Comparison of ENCODE assay signal across 1 fruit fly cellular context in the genomic region with DNA sequence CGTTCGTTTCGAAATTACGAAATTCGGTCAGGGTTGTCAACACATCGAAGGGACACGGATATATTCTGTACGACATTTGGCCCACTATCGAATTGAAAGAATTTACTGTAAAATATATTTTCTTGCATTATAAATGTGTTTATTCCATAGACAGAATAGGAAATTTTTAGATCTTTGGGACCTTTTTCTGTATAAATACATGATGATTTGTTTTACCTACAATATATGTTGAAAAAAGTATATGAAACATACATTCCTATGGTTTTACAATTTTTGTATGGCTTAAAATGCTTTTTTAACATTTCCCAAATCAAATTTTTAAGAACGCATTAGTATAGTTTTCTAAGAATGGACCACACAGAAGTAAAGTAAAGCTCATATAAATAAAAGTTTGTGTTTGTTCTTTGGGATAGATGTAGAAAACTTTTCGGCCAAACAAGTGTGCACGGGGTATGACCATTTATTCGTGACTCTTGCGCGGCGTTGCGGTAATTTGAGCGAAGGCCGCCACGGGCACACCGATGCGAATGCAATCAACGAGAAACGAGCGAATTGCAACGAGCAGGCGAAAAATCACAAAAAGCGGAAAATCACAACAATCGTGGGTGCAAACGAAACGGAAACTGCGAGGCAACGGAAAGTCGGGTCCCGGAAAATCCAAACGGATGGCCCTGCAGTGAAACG.
TF ChIP-seq lines count a peak whose summit lies in the region.

A gene (minus strand): TSS at position 177 of the 684 bp plus-strand sequence.
A gene (minus strand): TSS at position 177 of the 684 bp plus-strand sequence.
A gene (plus strand): TSS at position 540 of the 684 bp plus-strand sequence.

TF ChIP-seq in whole organism, embryonic, 481 proteins besides CTCF, POLR2A, EP300 and RAD21 (continued from another document and continues in another):
- peak; percentile 18 for TF ChIP-seq tin (GFP tag; optimal IDR thresholded peaks at IDR 0.05; lab: Kevin White, UChicago)
- no peak for TF ChIP-seq pita (GFP tag; optimal IDR thresholded peaks at IDR 0.05; lab: Kevin White, UChicago)
- TF ChIP-seq dimm (GFP tag; IDR thresholded peaks at IDR 0.05; lab: Robert Waterston, UW): no peak
- TF ChIP-seq CG15479 (GFP tag; optimal IDR thresholded peaks at IDR 0.05; lab: Kevin White, UChicago): no peak
- no peak for TF ChIP-seq crc (GFP tag; optimal IDR thresholded peaks at IDR 0.05; lab: Kevin White, UChicago)
- TF ChIP-seq Atf6 (GFP tag; IDR thresholded peaks at IDR 0.05; lab: Robert Waterston, UW): no peak
- peak; percentile 24; the same call in 1 of the 2 replicates for TF ChIP-seq E2f2 (GFP tag; IDR thresholded peaks at IDR 0.05; lab: Robert Waterston, UW)
- no peak for TF ChIP-seq Hmx (GFP tag; optimal IDR thresholded peaks at IDR 0.05; lab: Kevin White, UChicago)
- TF ChIP-seq CG5953 (GFP tag; IDR thresholded peaks at IDR 0.05; lab: Robert Waterston, UW): no peak
- TF ChIP-seq gcm (GFP tag; optimal IDR thresholded peaks at IDR 0.05; lab: Kevin White, UChicago): no peak
- TF ChIP-seq Kr (GFP tag; optimal IDR thresholded peaks at IDR 0.05; lab: Kevin White, UChicago): no peak
- peak; percentile 70 for TF ChIP-seq CG12659 (GFP tag; optimal IDR thresholded peaks at IDR 0.05; lab: Kevin White, UChicago)
- TF ChIP-seq mam (GFP tag; optimal IDR thresholded peaks at IDR 0.05; lab: Kevin White, UChicago): peak; percentile 27
- peak; percentile 22 for TF ChIP-seq Dip3 (GFP tag; optimal IDR thresholded peaks at IDR 0.05; lab: Kevin White, UChicago)
- TF ChIP-seq CG9876 (GFP tag; optimal IDR thresholded peaks at IDR 0.05; lab: Kevin White, UChicago): no peak
- TF ChIP-seq nerfin-1 (tag; optimal IDR thresholded peaks at IDR 0.05; lab: Kevin White, UChicago): peak; percentile 2
- no peak for TF ChIP-seq hb (GFP tag; IDR thresholded peaks at IDR 0.05; lab: Robert Waterston, UW; ENCODE audit: partially characterized antibody)
- no peak for TF ChIP-seq CG43689 (GFP tag; IDR thresholded peaks at IDR 0.05; lab: Robert Waterston, UW)
- TF ChIP-seq Dad (GFP tag; optimal IDR thresholded peaks at IDR 0.05; lab: Kevin White, UChicago): no peak
- TF ChIP-seq Usf (GFP tag; optimal IDR thresholded peaks at IDR 0.05; lab: Kevin White, UChicago): no peak
- TF ChIP-seq Optix (GFP tag; IDR thresholded peaks at IDR 0.05; lab: Robert Waterston, UW): no peak
- no peak for TF ChIP-seq CG14441 (GFP tag; IDR thresholded peaks at IDR 0.05; lab: Robert Waterston, UW)
- no peak for TF ChIP-seq disco-r (GFP tag; optimal IDR thresholded peaks at IDR 0.05; lab: Kevin White, UChicago)
- TF ChIP-seq zen (tag; optimal IDR thresholded peaks at IDR 0.05; lab: Kevin White, UChicago): no peak
- no peak for TF ChIP-seq CG18599 (GFP tag; optimal IDR thresholded peaks at IDR 0.05; lab: Kevin White, UChicago)
- peak; percentile 22 for TF ChIP-seq pho (GFP tag; optimal IDR thresholded peaks at IDR 0.05; lab: Kevin White, UChicago)
- TF ChIP-seq yki (optimal IDR thresholded peaks at IDR 0.05; lab: Kevin White, UChicago): no peak
- TF ChIP-seq CG14050 (GFP tag; IDR thresholded peaks at IDR 0.05; lab: Robert Waterston, UW): no peak
- no peak for TF ChIP-seq CG2199 (GFP tag; IDR thresholded peaks at IDR 0.05; lab: Robert Waterston, UW)
- no peak for TF ChIP-seq tgo (GFP tag; IDR thresholded peaks at IDR 0.05; lab: Robert Waterston, UW)
- no peak for TF ChIP-seq D (optimal IDR thresholded peaks at IDR 0.05; lab: Kevin White, UChicago)
- no peak for TF ChIP-seq D (GFP tag; optimal IDR thresholded peaks at IDR 0.05; lab: Kevin White, UChicago)
- TF ChIP-seq Gsc (GFP tag; IDR thresholded peaks at IDR 0.05; lab: Robert Waterston, UW): no peak
- TF ChIP-seq Side (GFP tag; optimal IDR thresholded peaks at IDR 0.05; lab: Kevin White, UChicago): no peak
- TF ChIP-seq Dll (GFP tag; IDR thresholded peaks at IDR 0.05; lab: Robert Waterston, UW; ENCODE audit: partially characterized antibody): peak; percentile 38; the same call in 1 of the 4 replicates
- TF ChIP-seq dan (GFP tag; IDR thresholded peaks at IDR 0.05; lab: Robert Waterston, UW): no peak
- no peak for TF ChIP-seq nerfin-2 (GFP tag; IDR thresholded peaks at IDR 0.05; lab: Robert Waterston, UW; ENCODE audit: partially characterized antibody)
- peak; percentile 9 for TF ChIP-seq CG8924 (tag; optimal IDR thresholded peaks at IDR 0.05; lab: Kevin White, UChicago)
- TF ChIP-seq pfk (GFP tag; optimal IDR thresholded peaks at IDR 0.05; lab: Kevin White, UChicago): no peak
- TF ChIP-seq Rx (GFP tag; IDR thresholded peaks at IDR 0.05; lab: Robert Waterston, UW): no peak
- no peak for TF ChIP-seq insv (GFP tag; optimal IDR thresholded peaks at IDR 0.05; lab: Kevin White, UChicago)
- TF ChIP-seq CG12744 (GFP tag; optimal IDR thresholded peaks at IDR 0.05; lab: Kevin White, UChicago): no peak
- no peak for TF ChIP-seq chm (GFP tag; IDR thresholded peaks at IDR 0.05; lab: Robert Waterston, UW)
- peak; percentile 77 for TF ChIP-seq BEAF-32 (GFP tag; optimal IDR thresholded peaks at IDR 0.05; lab: Kevin White, UChicago)
- TF ChIP-seq caup (GFP tag; optimal IDR thresholded peaks at IDR 0.05; lab: Kevin White, UChicago; ENCODE audit: severe bottlenecking): no peak
- no peak for TF ChIP-seq prd (optimal IDR thresholded peaks at IDR 0.05; lab: Kevin White, UChicago)
- no peak for TF ChIP-seq prd (GFP tag; IDR thresholded peaks at IDR 0.05; lab: Robert Waterston, UW)
- no peak for TF ChIP-seq Trl (optimal IDR thresholded peaks at IDR 0.05; lab: Kevin White, UChicago)
- no peak for TF ChIP-seq Trl (GFP tag; optimal IDR thresholded peaks at IDR 0.05; lab: Kevin White, UChicago)
- no peak for TF ChIP-seq CG10462 (GFP tag; optimal IDR thresholded peaks at IDR 0.05; lab: Kevin White, UChicago)
- peak; percentile 56 for TF ChIP-seq slbo (GFP tag; IDR thresholded peaks at IDR 0.05; lab: Robert Waterston, UW)
- no peak for TF ChIP-seq HLH3B (GFP tag; IDR thresholded peaks at IDR 0.05; lab: Robert Waterston, UW)
- peak; percentile 77 for TF ChIP-seq rib (GFP tag; IDR thresholded peaks at IDR 0.05; lab: Robert Waterston, UW)
- TF ChIP-seq unc-4 (GFP tag; IDR thresholded peaks at IDR 0.05; lab: Robert Waterston, UW; ENCODE audit: partially characterized antibody): peak; percentile 37
- no peak for TF ChIP-seq Hmr (GFP tag; optimal IDR thresholded peaks at IDR 0.05; lab: Kevin White, UChicago)
- no peak; the same call in 3 of the 4 replicates for TF ChIP-seq Gug (GFP tag; IDR thresholded peaks at IDR 0.05; lab: Robert Waterston, UW)
- no peak for TF ChIP-seq CG7987 (GFP tag; optimal IDR thresholded peaks at IDR 0.05; lab: Kevin White, UChicago)
- no peak for TF ChIP-seq Nf-YB (GFP tag; optimal IDR thresholded peaks at IDR 0.05; lab: Kevin White, UChicago)
- no peak for TF ChIP-seq ERR (GFP tag; optimal IDR thresholded peaks at IDR 0.05; lab: Kevin White, UChicago)
- no peak for TF ChIP-seq CG16863 (GFP tag; optimal IDR thresholded peaks at IDR 0.05; lab: Kevin White, UChicago)
- TF ChIP-seq ash1 (GFP tag; optimal IDR thresholded peaks at IDR 0.05; lab: Kevin White, UChicago): no peak
- TF ChIP-seq fru (optimal IDR thresholded peaks at IDR 0.05; lab: Kevin White, UChicago): peak; percentile 11
- TF ChIP-seq CG13424 (tag; optimal IDR thresholded peaks at IDR 0.05; lab: Kevin White, UChicago): peak; percentile 35
- TF ChIP-seq sna (GFP tag; IDR thresholded peaks at IDR 0.05; lab: Robert Waterston, UW; ENCODE audit: partially characterized antibody): no peak
- TF ChIP-seq pros (GFP tag; optimal IDR thresholded peaks at IDR 0.05; lab: Kevin White, UChicago): no peak
- no peak for TF ChIP-seq h (optimal IDR thresholded peaks at IDR 0.05; lab: Kevin White, UChicago)
- TF ChIP-seq CG7786 (GFP tag; optimal IDR thresholded peaks at IDR 0.05; lab: Kevin White, UChicago): peak; percentile 26
- no peak for TF ChIP-seq sc (optimal IDR thresholded peaks at IDR 0.05; lab: Kevin White, UChicago)
- TF ChIP-seq sc (GFP tag; optimal IDR thresholded peaks at IDR 0.05; lab: Kevin White, UChicago): no peak
- TF ChIP-seq ac (GFP tag; optimal IDR thresholded peaks at IDR 0.05; lab: Kevin White, UChicago): no peak
- no peak for TF ChIP-seq bowl (GFP tag; IDR thresholded peaks at IDR 0.05; lab: Robert Waterston, UW)
- no peak for TF ChIP-seq CG9817 (tag; optimal IDR thresholded peaks at IDR 0.05; lab: Kevin White, UChicago)
- TF ChIP-seq CG8290 (GFP tag; optimal IDR thresholded peaks at IDR 0.05; lab: Kevin White, UChicago): no peak
- TF ChIP-seq CG8290 (tag; optimal IDR thresholded peaks at IDR 0.05; lab: Kevin White, UChicago): no peak
- no peak for TF ChIP-seq toy (GFP tag; IDR thresholded peaks at IDR 0.05; lab: Robert Waterston, UW)
- peak; percentile 30 for TF ChIP-seq lilli (GFP tag; optimal IDR thresholded peaks at IDR 0.05; lab: Kevin White, UChicago)
- TF ChIP-seq tio (GFP tag; optimal IDR thresholded peaks at IDR 0.05; lab: Kevin White, UChicago): no peak
- TF ChIP-seq so (GFP tag; IDR thresholded peaks at IDR 0.05; lab: Robert Waterston, UW): no peak
- no peak for TF ChIP-seq CG4820 (GFP tag; optimal IDR thresholded peaks at IDR 0.05; lab: Kevin White, UChicago)
- no peak for TF ChIP-seq Dip2 (GFP tag; IDR thresholded peaks at IDR 0.05; lab: Robert Waterston, UW)
- TF ChIP-seq fd96Cb (tag; optimal IDR thresholded peaks at IDR 0.05; lab: Kevin White, UChicago): peak; percentile 5
- peak; percentile 50 for TF ChIP-seq CG13775 (GFP tag; optimal IDR thresholded peaks at IDR 0.05; lab: Kevin White, UChicago)
- TF ChIP-seq CG12391 (tag; optimal IDR thresholded peaks at IDR 0.05; lab: Kevin White, UChicago): peak; percentile 66
- TF ChIP-seq pum (GFP tag; optimal IDR thresholded peaks at IDR 0.05; lab: Kevin White, UChicago): peak; percentile 27
- no peak for TF ChIP-seq B-H2 (GFP tag; optimal IDR thresholded peaks at IDR 0.05; lab: Kevin White, UChicago)
- TF ChIP-seq CG1792 (GFP tag; optimal IDR thresholded peaks at IDR 0.05; lab: Kevin White, UChicago): no peak
- no peak for TF ChIP-seq inv (GFP tag; IDR thresholded peaks at IDR 0.05; lab: Robert Waterston, UW; ENCODE audit: partially characterized antibody)
- no peak for TF ChIP-seq CG17359 (tag; optimal IDR thresholded peaks at IDR 0.05; lab: Kevin White, UChicago)
- TF ChIP-seq CG6175 (GFP tag; IDR thresholded peaks at IDR 0.05; lab: Robert Waterston, UW): no peak
- TF ChIP-seq knrl (GFP tag; IDR thresholded peaks at IDR 0.05; lab: Robert Waterston, UW; ENCODE audit: partially characterized antibody): peak; percentile 47; the same call in 2 of the 3 replicates
- no peak for TF ChIP-seq CG7372 (GFP tag; IDR thresholded peaks at IDR 0.05; lab: Robert Waterston, UW)
- no peak for TF ChIP-seq shn (GFP tag; optimal IDR thresholded peaks at IDR 0.05; lab: Kevin White, UChicago)
- no peak for TF ChIP-seq CG4404 (GFP tag; IDR thresholded peaks at IDR 0.05; lab: Robert Waterston, UW)
- TF ChIP-seq Opbp (GFP tag; IDR thresholded peaks at IDR 0.05; lab: Robert Waterston, UW; ENCODE audit: partially characterized antibody): peak; percentile 47; the same call in 1 of the 3 replicates
- TF ChIP-seq BtbVII (GFP tag; optimal IDR thresholded peaks at IDR 0.05; lab: Kevin White, UChicago): no peak
- no peak for TF ChIP-seq D19A (tag; optimal IDR thresholded peaks at IDR 0.05; lab: Kevin White, UChicago)
- no peak for TF ChIP-seq CG33213 (GFP tag; optimal IDR thresholded peaks at IDR 0.05; lab: Kevin White, UChicago)
- peak; percentile 59 for TF ChIP-seq MBD-R2 (GFP tag; IDR thresholded peaks at IDR 0.05; lab: Robert Waterston, UW)
- peak; percentile 18 to 59 for TF ChIP-seq Pdp1 (GFP tag; optimal IDR thresholded peaks at IDR 0.05; lab: Kevin White, UChicago)
- TF ChIP-seq gcm2 (GFP tag; optimal IDR thresholded peaks at IDR 0.05; lab: Kevin White, UChicago): no peak
- no peak for TF ChIP-seq CG5245 (GFP tag; optimal IDR thresholded peaks at IDR 0.05; lab: Kevin White, UChicago)
- no peak for TF ChIP-seq lbe (GFP tag; optimal IDR thresholded peaks at IDR 0.05; lab: Kevin White, UChicago)
- peak; percentile 23 for TF ChIP-seq Dek (tag; optimal IDR thresholded peaks at IDR 0.05; lab: Kevin White, UChicago)
- peak; percentile 51 for TF ChIP-seq amos (GFP tag; IDR thresholded peaks at IDR 0.05; lab: Robert Waterston, UW; ENCODE audit: partially characterized antibody)
- TF ChIP-seq HHEX (GFP tag; optimal IDR thresholded peaks at IDR 0.05; lab: Kevin White, UChicago): no peak
- TF ChIP-seq CG8281 (tag; optimal IDR thresholded peaks at IDR 0.05; lab: Kevin White, UChicago): no peak
- TF ChIP-seq CG2712 (tag; optimal IDR thresholded peaks at IDR 0.05; lab: Kevin White, UChicago): no peak
- peak; percentile 57 for TF ChIP-seq NFAT (GFP tag; IDR thresholded peaks at IDR 0.05; lab: Robert Waterston, UW)
- 0 out of 2 replicates have a peak, but pooled peaks have one; percentile 12 for TF ChIP-seq CG32532 (GFP tag; IDR thresholded peaks at IDR 0.05; lab: Robert Waterston, UW)
- peak; percentile 29; the same call in 1 of the 2 replicates for TF ChIP-seq Rfx (GFP tag; IDR thresholded peaks at IDR 0.05; lab: Robert Waterston, UW)
- TF ChIP-seq ranshi (GFP tag; IDR thresholded peaks at IDR 0.05; lab: Robert Waterston, UW): no peak
- peak; percentile 41 for TF ChIP-seq stwl (tag; optimal IDR thresholded peaks at IDR 0.05; lab: Kevin White, UChicago)
- TF ChIP-seq CG17802 (tag; optimal IDR thresholded peaks at IDR 0.05; lab: Kevin White, UChicago): peak; percentile 78
- TF ChIP-seq onecut (GFP tag; IDR thresholded peaks at IDR 0.05; lab: Robert Waterston, UW): no peak
- TF ChIP-seq CG11504 (tag; optimal IDR thresholded peaks at IDR 0.05; lab: Kevin White, UChicago): no peak
- peak; percentile 11 for TF ChIP-seq CG1602 (GFP tag; optimal IDR thresholded peaks at IDR 0.05; lab: Kevin White, UChicago)
- TF ChIP-seq bsh (GFP tag; optimal IDR thresholded peaks at IDR 0.05; lab: Kevin White, UChicago): no peak
- peak; percentile 85 for TF ChIP-seq CG30020 (tag; optimal IDR thresholded peaks at IDR 0.05; lab: Kevin White, UChicago)
- TF ChIP-seq Oaz (GFP tag; IDR thresholded peaks at IDR 0.05; lab: Robert Waterston, UW): no peak
- TF ChIP-seq Atf3 (GFP tag; optimal IDR thresholded peaks at IDR 0.05; lab: Kevin White, UChicago): no peak
- peak; percentile 5 for TF ChIP-seq CG34376 (GFP tag; optimal IDR thresholded peaks at IDR 0.05; lab: Kevin White, UChicago)
- peak; percentile 35 to 39 for TF ChIP-seq dpn (GFP tag; optimal IDR thresholded peaks at IDR 0.05; lab: Kevin White, UChicago)
- no peak for TF ChIP-seq salm (tag; optimal IDR thresholded peaks at IDR 0.05; lab: Kevin White, UChicago)
- peak; percentile 99 for TF ChIP-seq CG12155 (GFP tag; optimal IDR thresholded peaks at IDR 0.05; lab: Kevin White, UChicago)
- TF ChIP-seq CG15011 (GFP tag; optimal IDR thresholded peaks at IDR 0.05; lab: Kevin White, UChicago): no peak
- TF ChIP-seq CG9609 (GFP tag; optimal IDR thresholded peaks at IDR 0.05; lab: Kevin White, UChicago): peak; percentile 5
